Worm (Caenorhabditis elegans) whole organism, L4 larva: ENCODE measurements around the gene cox-17.

Experiments
- ZK546.5 ChIP-seq, 2 experiments: sonication (generic microtip); optimal IDR thresholded peaks; 2 replicates each; lab custom pipeline; 2017; ENCODE audit warnings: missing biosample characterization in 2 of 2, missing genetic modification characterization in 2 of 2
- ceh-82 ChIP-seq: sonication (generic microtip); optimal IDR thresholded peaks from 2 replicates; lab custom pipeline; 2017; ENCODE audit warnings: missing biosample characterization, missing genetic modification characterization
- fos-1 ChIP-seq: fragments of 150-350 bp; optimal IDR thresholded peaks from 2 replicates; lab custom pipeline; 2014; ENCODE audit warnings: missing biosample characterization, missing genetic modification characterization
- nhr-28 ChIP-seq: fragments of 150-350 bp; optimal IDR thresholded peaks from 2 replicates; lab custom pipeline; 2014; ENCODE audit warnings: missing biosample characterization, missing genetic modification characterization
- pha-4 ChIP-seq, 2 experiments: fragments of 150-350 bp in 1 of 2; fragments of 200-800 bp in 1 of 2; sonication (Bioruptor generic) in 1 of 2; IDR thresholded peaks in 1 of 2; optimal IDR thresholded peaks in 1 of 2; 2 replicates each; pipeline versions ENCODE4 v1.3.6 to Lab custom; 2014 to 2022; ENCODE audit warnings: missing genetic modification characterization in 2 of 2, missing genetic modification reagents in 2 of 2, missing biosample characterization in 1 of 2, missing compliant biosample characterization in 1 of 2
- tra-1 ChIP-seq: fragments of 200-800 bp; sonication (Bioruptor generic); IDR thresholded peaks from 2 replicates; pipeline ENCODE4 v1.3.6; 2022; ENCODE audit warnings: missing genetic modification reagents, missing genetic modification characterization, missing compliant biosample characterization
- unc-39 ChIP-seq: sonication (generic microtip); optimal IDR thresholded peaks from 2 replicates; lab custom pipeline; 2017; ENCODE audit warnings: missing biosample characterization, missing genetic modification characterization

- TF ChIP-seq pha-4 (GFP tag; IDR thresholded peaks at IDR 0.05; lab: Robert Waterston, UW) (no peak), pha-4 (tag; optimal IDR thresholded peaks at IDR 0.05; lab: Kevin White, UChicago) (no peak), unc-39 (no peak), ZK546.5 (tag; optimal IDR thresholded peaks at IDR 0.05; lab: Kevin White, UChicago) (no peak), tra-1 (GFP tag; lab: Robert Waterston, UW) (no peak), fos-1 (tag; lab: Kevin White, UChicago) (no peak), nhr-28 (no peak), ceh-82 (no peak)
These were observed 44.8 kb downstream of the cox-17 start, which contains the start of gene hpo-29 for ce11 chrIII:235544-235943.
